Worm (Caenorhabditis elegans): ENCODE data around the gene cng-1.
A peak's percentile ranks its signal among the peaks of the same experiment; 100 is the strongest.

The cng-1 gene

ce11 chrV:15015799-15016198 lies 15.5 kb downstream of the cng-1 start:
- TF ChIP-seq skn-1 (tag; optimal IDR thresholded peaks at IDR 0.05), result no peak
- TF ChIP-seq blmp-1 (tag; optimal IDR thresholded peaks at IDR 0.05; ENCODE audit: insufficient read depth), result no peak
- no peak for TF ChIP-seq unc-39 (tag; optimal IDR thresholded peaks at IDR 0.05)
- TF ChIP-seq nhr-6 (tag; optimal IDR thresholded peaks at IDR 0.05), result no peak
- TF ChIP-seq sma-9 (GFP tag; optimal IDR thresholded peaks at IDR 0.05), result peak; percentile 33
- no peak for TF ChIP-seq sma-9 (tag; optimal IDR thresholded peaks at IDR 0.05)

ce11 chrV:15014164-15014563 lies 17.1 kb downstream of the cng-1 start, which contains the start of gene obr-2:
Gene obr-2, minus strand, starts transcription at chrV:15014264.
- no peak for TF ChIP-seq gmeb-1 (tag; optimal IDR thresholded peaks at IDR 0.05)
- no peak for TF ChIP-seq unc-62 (GFP tag; optimal IDR thresholded peaks at IDR 0.05)
- no peak for TF ChIP-seq nhr-12 (tag; optimal IDR thresholded peaks at IDR 0.05)

- TF ChIP-seq nhr-12 (tag; optimal IDR thresholded peaks at IDR 0.05) (no peak), ztf-1 (GFP tag; conservative IDR thresholded peaks at IDR 0.05) (no peak), ZK546.5 (tag; optimal IDR thresholded peaks at IDR 0.05) (no peak), C34F6.9 (tag; optimal IDR thresholded peaks at IDR 0.05) (no peak), lin-11 (tag; optimal IDR thresholded peaks at IDR 0.05) (no peak), lin-39 (tag; optimal IDR thresholded peaks at IDR 0.05) (no peak), mdl-1 (tag; optimal IDR thresholded peaks at IDR 0.05) (no peak)
Measured at ce11 chrV:15013328-15013727, 17.9 kb downstream of the cng-1 start.

ce11 chrV:15012542-15013301 lies 18.6 kb downstream of the cng-1 start:
- TF ChIP-seq nhr-12 (tag; optimal IDR thresholded peaks at IDR 0.05) (no peak), ama-1 (optimal IDR thresholded peaks at IDR 0.05) (peak; percentile 8), F13H6.1 (tag; optimal IDR thresholded peaks at IDR 0.05) (peak; percentile 24), blmp-1 (tag; optimal IDR thresholded peaks at IDR 0.05; ENCODE audit: insufficient read depth) (peak; percentile 6), ztf-1 (GFP tag; conservative IDR thresholded peaks at IDR 0.05) (no peak), nhr-129 (tag; optimal IDR thresholded peaks at IDR 0.05) (peak; percentile 50), snpc-4 (tag; optimal IDR thresholded peaks at IDR 0.05) (no peak), ZK546.5 (tag; optimal IDR thresholded peaks at IDR 0.05) (no peak), nhr-21 (tag; optimal IDR thresholded peaks at IDR 0.05) (no peak), lin-11 (tag; optimal IDR thresholded peaks at IDR 0.05) (peak; percentile 7), nhr-23 (tag; optimal IDR thresholded peaks at IDR 0.05) (no peak), nhr-25 (tag; optimal IDR thresholded peaks at IDR 0.05) (peak; percentile 18), sem-4 (tag; optimal IDR thresholded peaks at IDR 0.05) (no peak), elt-3 (tag; optimal IDR thresholded peaks at IDR 0.05) (no peak), unc-55 (GFP tag; optimal IDR thresholded peaks at IDR 0.05) (peak; percentile 8), sma-9 (GFP tag; optimal IDR thresholded peaks at IDR 0.05) (peak; percentile 27), sma-9 (tag; optimal IDR thresholded peaks at IDR 0.05) (no peak), crh-2 (tag; optimal IDR thresholded peaks at IDR 0.05) (no peak)

ce11 chrV:15011560-15011959 lies 19.7 kb downstream of the cng-1 start, which contains the start of gene nmr-2:
Gene nmr-2, minus strand, starts transcription at chrV:15011660.
- TF ChIP-seq lin-13 (GFP tag; optimal IDR thresholded peaks at IDR 0.05), result no peak
- no peak for TF ChIP-seq nhr-25 (tag; optimal IDR thresholded peaks at IDR 0.05)
- no peak for TF ChIP-seq sma-9 (GFP tag; optimal IDR thresholded peaks at IDR 0.05)
- no peak for TF ChIP-seq sma-9 (tag; optimal IDR thresholded peaks at IDR 0.05)
- no peak for TF ChIP-seq lin-11 (tag; optimal IDR thresholded peaks at IDR 0.05)
- TF ChIP-seq nhr-129 (tag; optimal IDR thresholded peaks at IDR 0.05), result no peak
- no peak for TF ChIP-seq R02D3.7 (tag; optimal IDR thresholded peaks at IDR 0.05)
- no peak for TF ChIP-seq lin-39 (tag; optimal IDR thresholded peaks at IDR 0.05)
- TF ChIP-seq unc-39 (tag; optimal IDR thresholded peaks at IDR 0.05), result no peak
- no peak for TF ChIP-seq fos-1 (tag; optimal IDR thresholded peaks at IDR 0.05)
- TF ChIP-seq blmp-1 (tag; optimal IDR thresholded peaks at IDR 0.05; ENCODE audit: insufficient read depth), result no peak

ce11 chrV:15004800-15005199 lies 26.5 kb downstream of the cng-1 start, which contains the start of gene hrde-2:
Gene hrde-2, plus strand, starts transcription at chrV:15005100.
- TF ChIP-seq ztf-11 (tag; optimal IDR thresholded peaks at IDR 0.05), result no peak
- TF ChIP-seq sem-4 (tag; optimal IDR thresholded peaks at IDR 0.05), result no peak
- no peak for TF ChIP-seq dmd-4 (tag; optimal IDR thresholded peaks at IDR 0.05)
- TF ChIP-seq aly-2 (tag; optimal IDR thresholded peaks at IDR 0.05), result no peak
- no peak for TF ChIP-seq nhr-129 (tag; optimal IDR thresholded peaks at IDR 0.05)
- no peak for TF ChIP-seq nhr-21 (tag; optimal IDR thresholded peaks at IDR 0.05)
- TF ChIP-seq R02D3.7 (tag; optimal IDR thresholded peaks at IDR 0.05), result no peak
- TF ChIP-seq ZK546.5 (tag; optimal IDR thresholded peaks at IDR 0.05), result no peak
- no peak for TF ChIP-seq fos-1 (tag; optimal IDR thresholded peaks at IDR 0.05)
- no peak for TF ChIP-seq sma-9 (GFP tag; optimal IDR thresholded peaks at IDR 0.05)
- no peak for TF ChIP-seq sma-9 (tag; optimal IDR thresholded peaks at IDR 0.05)
- no peak for TF ChIP-seq skn-1 (tag; optimal IDR thresholded peaks at IDR 0.05)
- no peak for TF ChIP-seq ceh-82 (tag; optimal IDR thresholded peaks at IDR 0.05)
- no peak for TF ChIP-seq lin-39 (tag; optimal IDR thresholded peaks at IDR 0.05)
